Worm (Caenorhabditis elegans) whole organism, late embryonic: ENCODE results near the gene col-2.
A peak's percentile ranks its signal among the peaks of the same experiment; 100 is the strongest.

ENCODE experiments used
- C38D4.7 ChIP-seq: fragments of 200-800 bp; sonication (Bioruptor generic); optimal IDR thresholded peaks from 2 replicates; lab custom pipeline; 2018; ENCODE audit warnings: mild to moderate bottlenecking, missing genetic modification characterization, moderate library complexity, missing compliant biosample characterization
- F13H6.1 ChIP-seq: sonication (generic microtip); optimal IDR thresholded peaks from 2 replicates; lab custom pipeline; 2016; ENCODE audit warnings: missing genetic modification characterization, missing compliant biosample characterization
- ama-1 ChIP-seq: fragments of 150-350 bp; optimal IDR thresholded peaks from 2 replicates; lab custom pipeline; 2014
- dve-1 ChIP-seq: sonication (generic microtip); optimal IDR thresholded peaks from 2 replicates; lab custom pipeline; 2017; ENCODE audit warnings: antibody characterized with exemption, mild to moderate bottlenecking, missing genetic modification characterization, missing compliant biosample characterization
- ets-4 ChIP-seq: sonication (generic microtip); optimal IDR thresholded peaks from 2 replicates; lab custom pipeline; 2016; ENCODE audit warnings: missing genetic modification characterization, missing compliant biosample characterization
- fkh-10 ChIP-seq: fragments of 150-350 bp; optimal IDR thresholded peaks from 2 replicates; lab custom pipeline; 2014; ENCODE audit warnings: missing biosample characterization, missing genetic modification reagents, missing genetic modification characterization
- nfya-1 ChIP-seq: sonication (generic microtip); optimal IDR thresholded peaks from 2 replicates; lab custom pipeline; 2017; ENCODE audit warnings: missing genetic modification characterization, mild to moderate bottlenecking, missing compliant biosample characterization, antibody characterized with exemption, moderate library complexity
- npax-4 ChIP-seq: sonication (generic microtip); optimal IDR thresholded peaks from 2 replicates; lab custom pipeline; 2016; ENCODE audit warnings: missing genetic modification characterization, missing compliant biosample characterization
- pag-3 ChIP-seq: sonication (generic microtip); optimal IDR thresholded peaks from 2 replicates; lab custom pipeline; 2016; ENCODE audit warnings: missing compliant biosample characterization, missing genetic modification characterization, borderline replicate concordance
- pha-4 ChIP-seq: fragments of 150-350 bp; optimal IDR thresholded peaks from 2 replicates; lab custom pipeline; 2018; ENCODE audit warnings: missing biosample characterization, missing genetic modification reagents, missing genetic modification characterization
- pqm-1 ChIP-seq: sonication (generic microtip); optimal IDR thresholded peaks from 2 replicates; lab custom pipeline; 2016; ENCODE audit warnings: missing genetic modification characterization, missing compliant biosample characterization
- pros-1 ChIP-seq: fragments of 150-350 bp; optimal IDR thresholded peaks from 2 replicates; lab custom pipeline; 2014; ENCODE audit warnings: missing biosample characterization, missing genetic modification reagents, missing genetic modification characterization
- tbx-2 ChIP-seq: sonication (generic microtip); optimal IDR thresholded peaks from 2 replicates; lab custom pipeline; 2016; ENCODE audit warnings: missing genetic modification characterization, missing compliant biosample characterization

DNA sequence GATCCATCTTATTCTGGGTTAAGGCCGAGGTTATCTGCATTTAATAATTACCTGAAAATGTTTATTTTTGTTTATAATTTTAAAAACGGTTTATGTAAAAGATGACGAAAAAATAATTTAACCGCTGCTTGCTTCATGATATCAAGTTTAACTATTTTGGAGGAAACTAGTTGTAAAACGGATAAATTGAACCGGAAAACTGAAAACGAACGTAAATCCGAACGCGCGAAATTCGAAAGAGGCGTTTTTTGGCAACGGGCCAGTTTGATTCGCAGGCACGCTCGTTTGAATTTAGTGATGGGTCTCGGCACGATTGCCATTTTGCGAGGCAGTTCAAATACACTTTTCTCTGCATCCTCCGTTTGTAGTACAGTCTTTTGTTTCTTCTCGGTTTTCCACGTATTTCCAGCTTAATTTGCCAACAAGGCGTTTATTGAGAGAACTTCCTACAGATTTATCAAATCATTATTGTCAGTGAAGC, 43.7 kb upstream of the col-2 start, which contains the start of the genes gtbp-1 and K08F4.3:
- TF ChIP-seq npax-4 (no peak), pha-4 (tag; lab: Kevin White, UChicago) (no peak), pqm-1 (tag; lab: Kevin White, UChicago) (no peak), fkh-10 (GFP tag; lab: Kevin White, UChicago) (no peak), C38D4.7 (no peak), ama-1 (lab: Kevin White, UChicago) (no peak), pros-1 (tag; lab: Kevin White, UChicago) (no peak), tbx-2 (tag; lab: Kevin White, UChicago) (peak; percentile 15), dve-1 (tag; lab: Kevin White, UChicago) (peak; percentile 35), F13H6.1 (tag; lab: Kevin White, UChicago) (no peak), pag-3 (tag; lab: Kevin White, UChicago) (no peak), nfya-1 (peak; percentile 57), ets-4 (tag; lab: Kevin White, UChicago) (no peak)
